Worm (Caenorhabditis elegans) whole organism, mixed stage, embryonic: ENCODE data around the gene nhr-145.

Source experiments
- M03D4.4 ChIP-seq: sonication (generic microtip); optimal IDR thresholded peaks from 2 replicates; lab custom pipeline; 2017; ENCODE audit warnings: mild to moderate bottlenecking, missing genetic modification characterization, missing compliant biosample characterization
- blmp-1 ChIP-seq: fragments of 150-350 bp; optimal IDR thresholded peaks from 2 replicates; lab custom pipeline; 2014; ENCODE audit warnings: missing biosample characterization, missing genetic modification characterization
- ceh-39 ChIP-seq: fragments of 150-350 bp; optimal IDR thresholded peaks from 2 replicates; lab custom pipeline; 2014; ENCODE audit warnings: missing biosample characterization, missing genetic modification characterization
- ceh-83 ChIP-seq: fragments of 200-800 bp; sonication (Bioruptor generic); optimal IDR thresholded peaks from 2 replicates; lab custom pipeline; 2018; ENCODE audit warnings: mild to moderate bottlenecking, missing genetic modification characterization, missing compliant biosample characterization
- ces-1 ChIP-seq: fragments of 150-350 bp; optimal IDR thresholded peaks from 2 replicates; lab custom pipeline; 2014; ENCODE audit warnings: missing biosample characterization, missing genetic modification reagents, missing genetic modification characterization
- drap-1 ChIP-seq: fragments of 200-800 bp; sonication (Bioruptor generic); optimal IDR thresholded peaks from 3 replicates; lab custom pipeline; 2018; ENCODE audit warnings: mild to moderate bottlenecking, missing genetic modification characterization, missing compliant biosample characterization
- elt-1 ChIP-seq: sonication (generic microtip); optimal IDR thresholded peaks from 2 replicates; lab custom pipeline; 2017; ENCODE audit warnings: missing genetic modification characterization, mild to moderate bottlenecking, missing compliant biosample characterization, antibody characterized with exemption, moderate library complexity, borderline replicate concordance; ENCODE audit not compliant: insufficient read depth
- elt-3 ChIP-seq: fragments of 150-350 bp; optimal IDR thresholded peaks from 2 replicates; lab custom pipeline; 2014; ENCODE audit warnings: missing biosample characterization, missing genetic modification characterization
- flh-1 ChIP-seq: fragments of 200-800 bp; sonication (Bioruptor generic); optimal IDR thresholded peaks from 2 replicates; lab custom pipeline; 2018; ENCODE audit warnings: mild to moderate bottlenecking, missing genetic modification characterization, moderate library complexity, missing compliant biosample characterization
- ham-2 ChIP-seq: fragments of 200-800 bp; sonication (Bioruptor generic); optimal IDR thresholded peaks from 2 replicates; lab custom pipeline; 2018; ENCODE audit warnings: mild to moderate bottlenecking, missing genetic modification characterization, missing compliant biosample characterization
- hlh-1 ChIP-seq: fragments of 150-350 bp; optimal IDR thresholded peaks from 2 replicates; lab custom pipeline; 2014; ENCODE audit warnings: missing biosample characterization, missing genetic modification reagents, missing genetic modification characterization
- lin-13 ChIP-seq: fragments of 150-350 bp; optimal IDR thresholded peaks from 2 replicates; lab custom pipeline; 2014; ENCODE audit warnings: missing biosample characterization, missing genetic modification characterization
- lin-32 ChIP-seq: fragments of 200-800 bp; sonication (Bioruptor generic); optimal IDR thresholded peaks from 2 replicates; lab custom pipeline; 2018; ENCODE audit warnings: mild to moderate bottlenecking, missing genetic modification characterization, missing compliant biosample characterization
- lsy-2 ChIP-seq: fragments of 150-350 bp; optimal IDR thresholded peaks from 2 replicates; lab custom pipeline; 2014; ENCODE audit warnings: missing biosample characterization, missing genetic modification characterization
- mab-5 ChIP-seq: fragments of 150-350 bp; optimal IDR thresholded peaks from 2 replicates; lab custom pipeline; 2014; ENCODE audit warnings: missing biosample characterization, missing genetic modification characterization
- mls-2 ChIP-seq: sonication (generic microtip); optimal IDR thresholded peaks from 2 replicates; lab custom pipeline; 2016; ENCODE audit warnings: mild to moderate bottlenecking, missing genetic modification characterization, moderate library complexity, missing compliant biosample characterization
- nhr-12 ChIP-seq: fragments of 150-350 bp; optimal IDR thresholded peaks from 2 replicates; lab custom pipeline; 2014; ENCODE audit warnings: missing biosample characterization, missing genetic modification characterization
- nhr-2 ChIP-seq: fragments of 150-350 bp; optimal IDR thresholded peaks from 2 replicates; lab custom pipeline; 2014; ENCODE audit warnings: missing biosample characterization, missing genetic modification characterization
- nhr-237 ChIP-seq: fragments of 150-350 bp; optimal IDR thresholded peaks from 2 replicates; lab custom pipeline; 2014; ENCODE audit warnings: missing biosample characterization, missing genetic modification characterization
- nhr-28 ChIP-seq: fragments of 150-350 bp; optimal IDR thresholded peaks from 2 replicates; lab custom pipeline; 2014; ENCODE audit warnings: missing biosample characterization, missing genetic modification characterization
- nhr-76 ChIP-seq: sonication (generic microtip); optimal IDR thresholded peaks from 2 replicates; lab custom pipeline; 2017; ENCODE audit warnings: missing biosample characterization, missing genetic modification characterization
- pha-4 ChIP-seq: fragments of 150-350 bp; optimal IDR thresholded peaks from 2 replicates; lab custom pipeline; 2018; ENCODE audit warnings: missing biosample characterization, missing genetic modification reagents, missing genetic modification characterization
- sem-2 ChIP-seq: fragments of 200-800 bp; sonication (Bioruptor generic); optimal IDR thresholded peaks from 2 replicates; lab custom pipeline; 2018; ENCODE audit warnings: mild to moderate bottlenecking, missing genetic modification characterization, missing compliant biosample characterization
- snpc-4 ChIP-seq: fragments of 150-350 bp; optimal IDR thresholded peaks from 2 replicates; lab custom pipeline; 2014; ENCODE audit warnings: missing biosample characterization, missing genetic modification characterization
- sptf-1 ChIP-seq: sonication (generic microtip); optimal IDR thresholded peaks from 2 replicates; lab custom pipeline; 2017; ENCODE audit warnings: mild to moderate bottlenecking, missing genetic modification characterization, moderate library complexity, missing compliant biosample characterization
- tbx-8 ChIP-seq: fragments of 200-800 bp; sonication (Bioruptor generic); optimal IDR thresholded peaks from 2 replicates; lab custom pipeline; 2018; ENCODE audit warnings: mild to moderate bottlenecking, missing genetic modification characterization, moderate library complexity, missing compliant biosample characterization
- unc-120 ChIP-seq: sonication (generic microtip); optimal IDR thresholded peaks from 2 replicates; lab custom pipeline; 2017; ENCODE audit warnings: missing genetic modification characterization, missing compliant biosample characterization; ENCODE audit not compliant: poor library complexity, severe bottlenecking
- unc-39 ChIP-seq: fragments of 150-350 bp; optimal IDR thresholded peaks from 2 replicates; lab custom pipeline; 2014; ENCODE audit warnings: missing biosample characterization, missing genetic modification characterization
- zip-8 ChIP-seq: fragments of 150-350 bp; optimal IDR thresholded peaks from 2 replicates; lab custom pipeline; 2014; ENCODE audit warnings: missing biosample characterization, missing genetic modification characterization
- ztf-11 ChIP-seq: fragments of 150-350 bp; optimal IDR thresholded peaks from 2 replicates; lab custom pipeline; 2014; ENCODE audit warnings: missing biosample characterization, missing genetic modification characterization

The nhr-145 gene

DNA sequence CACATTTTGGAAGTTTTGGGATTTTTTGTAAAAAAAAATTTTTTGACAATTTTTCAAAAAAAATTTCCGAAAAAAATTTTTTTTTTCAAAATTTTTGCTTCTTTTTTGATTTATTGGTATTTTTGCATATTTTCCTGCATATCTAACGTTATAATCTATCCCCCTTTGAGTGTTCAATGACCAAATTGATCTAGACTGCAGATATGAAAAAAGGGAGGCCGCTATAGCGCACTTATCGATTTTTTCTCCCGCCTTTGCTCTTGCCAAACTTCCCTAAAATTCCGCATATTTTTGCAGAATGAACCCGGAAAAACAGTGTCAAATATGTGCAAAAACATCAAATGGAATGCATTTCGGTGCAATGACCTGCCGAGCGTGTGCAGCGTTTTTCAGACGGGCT lies at the start of gene nhr-145:
nhr-145 (plus strand) TSS at position 298 of the 400 bp plus-strand sequence.
- TF ChIP-seq pha-4 (tag; lab: Kevin White, UChicago) (no peak), nhr-12 (tag; lab: Kevin White, UChicago) (no peak), nhr-237 (tag; lab: Kevin White, UChicago) (no peak), elt-1 (peak; percentile 50), nhr-28 (tag; lab: Kevin White, UChicago) (no peak)

DNA sequence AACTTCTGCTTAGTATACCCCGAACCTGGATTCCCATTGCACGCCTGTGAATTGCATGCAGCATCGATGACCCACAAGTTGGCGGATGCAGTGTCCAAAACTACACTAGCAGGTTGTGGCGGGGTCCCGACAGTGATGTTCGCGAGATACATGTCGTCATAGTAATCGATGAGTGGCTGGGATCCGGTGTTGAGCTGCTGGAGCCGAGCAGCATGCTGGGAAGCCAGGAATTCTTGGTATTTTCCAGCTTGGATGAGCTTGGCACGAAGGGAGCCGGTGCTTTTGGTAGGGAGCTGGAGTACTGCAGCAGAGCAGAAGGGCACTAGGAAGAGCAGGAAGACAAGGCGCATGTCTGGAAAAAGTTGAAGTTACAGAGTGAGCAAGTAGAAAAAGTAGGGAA lies 45.3 kb upstream of the nhr-145 start, which contains the start of gene asp-16:
asp-16 (minus strand) TSS at position 350 of the 400 bp plus-strand sequence.
- TF ChIP-seq mab-5: no peak
- TF ChIP-seq nhr-12 (tag; lab: Kevin White, UChicago): no peak
- TF ChIP-seq, all 35 proteins: peak for 0

DNA sequence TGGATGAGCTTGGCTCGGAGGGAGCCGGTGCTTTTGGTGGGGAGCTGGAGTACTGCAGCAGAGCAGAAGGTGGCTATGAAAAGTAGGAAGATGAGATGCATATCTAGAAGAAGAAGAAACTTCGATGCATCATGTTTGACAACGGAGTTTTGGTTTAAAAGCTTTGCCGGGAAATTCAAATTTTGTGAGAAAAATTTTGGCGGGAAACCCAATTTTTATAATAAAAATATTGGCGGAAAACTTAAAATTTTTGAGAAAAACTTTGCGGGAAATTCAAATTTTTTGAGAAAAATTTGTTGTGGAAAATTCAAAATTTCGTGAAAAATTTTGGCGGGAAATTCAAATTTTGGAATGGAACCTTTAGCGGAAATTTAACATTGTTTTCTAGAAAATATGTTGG lies 42.8 kb upstream of the nhr-145 start, which contains the start of gene asp-15:
asp-15 (minus strand) TSS at position 101 of the 400 bp plus-strand sequence.
- TF ChIP-seq tbx-8 (GFP tag; lab: Kevin White, UChicago) (no peak), sem-2 (GFP tag; lab: Kevin White, UChicago) (no peak)

DNA sequence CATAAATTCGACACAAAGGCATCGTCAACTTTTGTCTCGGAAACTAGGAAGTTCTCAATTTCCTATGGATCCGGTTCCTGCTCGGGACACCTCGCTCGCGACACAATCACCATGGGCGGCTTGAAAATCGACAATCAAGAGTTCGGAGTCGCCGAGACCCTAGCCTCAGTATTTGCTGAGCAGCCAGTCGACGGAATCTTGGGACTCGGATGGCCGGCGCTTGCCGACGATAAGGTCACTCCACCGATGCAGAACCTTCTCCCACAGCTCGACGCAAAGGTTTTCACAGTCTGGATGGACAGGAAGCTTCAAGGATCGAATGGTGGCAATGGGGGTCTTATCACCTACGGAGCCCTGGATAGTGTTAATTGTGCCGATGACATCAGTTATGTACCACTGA lies 40.1 kb upstream of the nhr-145 start:
- TF ChIP-seq drap-1 (no peak), tbx-8 (GFP tag; lab: Kevin White, UChicago) (no peak), pha-4 (tag; lab: Kevin White, UChicago) (no peak), nhr-2 (no peak), unc-120 (no peak), blmp-1 (no peak), ham-2 (GFP tag; lab: Kevin White, UChicago) (no peak), ceh-39 (no peak), mab-5 (no peak), nhr-237 (tag; lab: Kevin White, UChicago) (no peak), flh-1 (GFP tag; lab: Kevin White, UChicago) (no peak), lin-13 (no peak), lin-32 (no peak), nhr-12 (tag; lab: Kevin White, UChicago) (no peak), mls-2 (tag; lab: Kevin White, UChicago) (no peak), sem-2 (GFP tag; lab: Kevin White, UChicago) (no peak)

DNA sequence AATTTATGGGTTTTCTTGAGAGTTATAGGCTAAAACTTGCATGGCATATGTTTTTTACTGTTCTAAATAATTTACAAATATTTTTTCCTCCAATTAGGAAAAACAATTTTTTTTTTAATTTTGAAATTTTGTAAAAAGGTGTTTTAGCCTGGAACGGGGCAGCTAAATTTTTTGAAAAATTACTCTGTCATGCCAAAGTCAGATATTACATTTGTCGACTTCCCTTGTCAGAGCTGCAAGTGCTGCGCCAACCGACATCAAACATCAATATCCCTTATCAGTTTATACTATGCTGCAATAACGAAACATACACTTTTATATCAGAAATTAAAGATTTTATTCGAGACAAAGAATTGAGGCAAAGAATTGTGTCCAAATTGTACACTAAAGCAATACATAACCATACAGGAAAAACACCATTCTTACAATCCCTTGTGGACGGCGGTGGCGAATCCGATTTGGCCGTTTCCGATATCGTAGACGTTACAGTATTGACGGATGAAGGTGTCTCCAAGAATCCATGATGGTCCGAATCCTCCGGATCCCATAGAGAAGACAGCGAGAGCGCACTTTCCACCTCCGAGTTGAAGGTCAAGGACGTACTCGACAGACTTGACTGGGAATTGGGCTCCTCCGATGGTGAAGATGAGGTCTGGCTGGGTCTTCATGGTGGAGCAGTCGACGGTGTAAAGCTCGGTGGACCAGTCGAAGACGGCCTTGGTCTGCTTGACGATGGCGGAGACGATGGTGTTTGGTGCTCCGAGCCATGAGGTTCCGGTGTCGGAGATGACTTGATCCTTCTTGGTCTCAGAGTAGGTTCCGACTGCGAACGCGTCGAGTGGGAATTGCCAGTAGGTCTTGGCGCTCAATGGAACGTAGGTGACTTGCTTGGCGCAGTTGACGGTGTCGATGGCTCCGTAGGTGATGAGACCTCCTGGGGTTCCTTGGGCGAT lies 38.1 kb upstream of the nhr-145 start:
- TF ChIP-seq elt-1 (no peak), lin-32 (no peak), drap-1 (no peak), lsy-2 (no peak), ceh-83 (GFP tag; lab: Kevin White, UChicago) (no peak), ztf-11 (tag; lab: Kevin White, UChicago) (no peak), ham-2 (GFP tag; lab: Kevin White, UChicago) (no peak), mab-5 (no peak), nhr-28 (tag; lab: Kevin White, UChicago) (no peak), hlh-1 (tag; lab: Kevin White, UChicago) (no peak), snpc-4 (no peak), elt-3 (tag; lab: Kevin White, UChicago) (no peak), mls-2 (tag; lab: Kevin White, UChicago) (no peak), nhr-2 (no peak), sptf-1 (tag; lab: Kevin White, UChicago) (no peak), ces-1 (GFP tag; lab: Kevin White, UChicago) (no peak), nhr-76 (tag; lab: Kevin White, UChicago) (no peak), lin-13 (no peak)

DNA sequence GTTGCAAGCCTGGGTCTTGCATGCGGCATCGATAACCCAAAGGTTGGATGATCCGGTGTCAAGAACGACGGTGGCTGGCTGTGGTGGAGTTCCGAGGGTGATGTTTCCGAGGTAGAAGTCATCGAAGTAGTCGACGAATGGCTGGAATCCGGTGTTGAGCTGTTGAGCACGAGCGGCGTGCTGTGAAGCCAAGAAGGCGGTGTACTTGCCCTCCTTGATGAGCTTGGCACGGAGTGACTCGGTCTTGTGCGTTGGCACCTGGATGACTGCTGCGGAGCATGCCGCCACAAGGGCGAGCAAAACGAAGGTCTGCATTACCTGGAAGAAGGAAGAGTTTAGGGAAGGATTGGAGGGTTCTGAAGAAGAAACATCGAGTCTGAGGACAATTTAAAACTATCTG lies 37.1 kb upstream of the nhr-145 start, which contains the start of gene asp-1:
asp-1 (minus strand) TSS at position 315 of the 400 bp plus-strand sequence.
- TF ChIP-seq pha-4 (tag; lab: Kevin White, UChicago) (no peak), ztf-11 (tag; lab: Kevin White, UChicago) (no peak), zip-8 (tag; lab: Kevin White, UChicago) (no peak), tbx-8 (GFP tag; lab: Kevin White, UChicago) (no peak), unc-39 (tag; lab: Kevin White, UChicago) (no peak), M03D4.4 (tag; lab: Kevin White, UChicago) (no peak), ham-2 (GFP tag; lab: Kevin White, UChicago) (no peak), drap-1 (peak; percentile 26), unc-120 (no peak)
- TF ChIP-seq, all 35 proteins: peak for 1
